Worm (Caenorhabditis elegans) whole organism, midembryonic: ENCODE results near the gene wrn-1.

ENCODE experiments used
- T22C8.4 ChIP-seq: fragments of 200-800 bp; sonication (Bioruptor generic); IDR thresholded peaks from 2 replicates; pipeline ENCODE4 v1.3.6; 2022; ENCODE audit warnings: missing genetic modification characterization, missing compliant biosample characterization
- cog-1 ChIP-seq: sonication (generic microtip); optimal IDR thresholded peaks from 2 replicates; lab custom pipeline; 2016; ENCODE audit warnings: missing genetic modification characterization, missing compliant biosample characterization
- flt-1 ChIP-seq: fragments of 200-800 bp; sonication (Bioruptor generic); IDR thresholded peaks from 2 replicates; pipeline ENCODE4 v1.3.6; 2022; ENCODE audit warnings: missing genetic modification characterization, missing compliant biosample characterization
- klf-2 ChIP-seq: fragments of 200-800 bp; sonication (Bioruptor generic); conservative IDR thresholded peaks from 2 replicates; pipeline ENCODE4 v1.3.6; 2022; ENCODE audit warnings: missing genetic modification reagents, missing genetic modification characterization, missing compliant biosample characterization
- med-1 ChIP-seq: sonication (generic microtip); optimal IDR thresholded peaks from 2 replicates; lab custom pipeline; 2017; ENCODE audit warnings: missing genetic modification characterization, mild to moderate bottlenecking, missing compliant biosample characterization, antibody characterized with exemption, missing genetic modification reagents; ENCODE audit not compliant: insufficient read depth
- ref-1 ChIP-seq: fragments of 200-800 bp; sonication (Bioruptor generic); conservative IDR thresholded peaks from 2 replicates; pipeline ENCODE4 v1.3.6; 2022; ENCODE audit warnings: missing genetic modification reagents, missing genetic modification characterization, missing compliant biosample characterization
- tab-1 ChIP-seq: fragments of 200-800 bp; sonication (Bioruptor generic); IDR thresholded peaks from 2 replicates; pipeline ENCODE4 v1.3.6; 2022; ENCODE audit warnings: missing genetic modification characterization, missing compliant biosample characterization
- ztf-23 ChIP-seq: fragments of 200-800 bp; sonication (Bioruptor generic); IDR thresholded peaks from 2 replicates; pipeline ENCODE4 v1.3.6; 2022; ENCODE audit warnings: missing genetic modification reagents, missing genetic modification characterization, missing compliant biosample characterization
- ztf-29 ChIP-seq: fragments of 200-800 bp; sonication (Bioruptor generic); IDR thresholded peaks from 2 replicates; pipeline ENCODE4 v1.3.6; 2022; ENCODE audit warnings: missing genetic modification reagents, missing genetic modification characterization, missing compliant biosample characterization

The wrn-1 gene

ce11 chrII:6562203-6562867 lies 7.6 kb downstream of the wrn-1 start:
- TF ChIP-seq ztf-23 (GFP tag; lab: Robert Waterston, UW), result 0 out of 2 replicates have a peak, but pooled peaks have one; percentile 50
- TF ChIP-seq ref-1 (GFP tag; lab: Robert Waterston, UW), result no peak

DNA sequence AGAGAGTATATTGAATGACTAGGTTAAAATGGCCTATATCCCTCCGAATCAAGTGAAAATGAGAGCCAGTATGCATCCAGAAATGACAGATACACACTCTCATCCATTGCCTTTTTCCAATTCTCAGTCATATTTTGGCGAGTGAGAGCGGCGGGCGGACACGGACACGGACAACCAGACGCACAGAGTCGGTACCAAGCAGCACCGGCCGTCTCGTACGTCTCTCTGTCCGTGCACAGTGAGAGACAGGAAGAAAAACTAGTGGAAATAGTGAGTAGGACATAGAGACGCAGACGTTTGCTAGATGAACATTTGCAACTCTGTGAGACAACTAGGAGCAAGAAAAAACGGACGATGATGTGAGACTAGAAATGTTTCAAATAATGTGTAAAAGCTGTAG lies 8.5 kb downstream of the wrn-1 start:
- peak; percentile 13 for TF ChIP-seq cog-1 (tag; lab: Kevin White, UChicago)
- no peak for TF ChIP-seq klf-2 (GFP tag; lab: Robert Waterston, UW)
- no peak for TF ChIP-seq T22C8.4 (GFP tag; lab: Robert Waterston, UW)
- TF ChIP-seq ztf-23 (GFP tag; lab: Robert Waterston, UW), result no peak
- no peak for TF ChIP-seq ref-1 (GFP tag; lab: Robert Waterston, UW)
- no peak for TF ChIP-seq flt-1
- TF ChIP-seq tab-1 (GFP tag; lab: Robert Waterston, UW), result no peak

ce11 chrII:6565077-6565476 lies 10.3 kb downstream of the wrn-1 start, which contains the start of gene mpz-3:
mpz-3 (minus strand) TSS chrII:6565396.
- peak; percentile 67; the same call in 1 of the 2 replicates for TF ChIP-seq T22C8.4 (GFP tag; lab: Robert Waterston, UW)
- TF ChIP-seq ztf-23 (GFP tag; lab: Robert Waterston, UW), result peak; percentile 80; the same call in 1 of the 2 replicates
- peak; percentile 66 for TF ChIP-seq med-1
- peak; percentile 56; the same call in 1 of the 2 replicates for TF ChIP-seq ztf-29 (GFP tag; lab: Robert Waterston, UW)
- no peak for TF ChIP-seq cog-1 (tag; lab: Kevin White, UChicago)
- TF ChIP-seq tab-1 (GFP tag; lab: Robert Waterston, UW), result peak; percentile 82; the same call in 1 of the 2 replicates
- TF ChIP-seq klf-2 (GFP tag; lab: Robert Waterston, UW), result no peak; the same call in none of the 2 replicates
- TF ChIP-seq ref-1 (GFP tag; lab: Robert Waterston, UW), result peak; percentile 61
- TF ChIP-seq flt-1, result peak; percentile 86

- TF ChIP-seq T22C8.4 (GFP tag; lab: Robert Waterston, UW) (no peak), klf-2 (GFP tag; lab: Robert Waterston, UW) (no peak), ref-1 (GFP tag; lab: Robert Waterston, UW) (no peak)
Measured at ce11 chrII:6566628-6567180, 11.9 kb downstream of the wrn-1 start, which contains the start of the genes F18C5.5 and F18C5.9. F18C5.5 (minus strand) TSS chrII:6566728. F18C5.9 (plus strand) TSS chrII:6567130.

ce11 chrII:6568707-6569106 lies 13.9 kb downstream of the wrn-1 start, which contains the start of gene sra-27:
sra-27 (plus strand) TSS chrII:6569007.
- TF ChIP-seq T22C8.4 (GFP tag; lab: Robert Waterston, UW) (no peak), ztf-23 (GFP tag; lab: Robert Waterston, UW) (no peak), klf-2 (GFP tag; lab: Robert Waterston, UW) (no peak), cog-1 (tag; lab: Kevin White, UChicago) (no peak), ref-1 (GFP tag; lab: Robert Waterston, UW) (no peak), tab-1 (GFP tag; lab: Robert Waterston, UW) (no peak)

ce11 chrII:6573677-6574076 lies 18.9 kb downstream of the wrn-1 start, which contains the start of gene sra-28:
sra-28 (minus strand) TSS chrII:6573777.
- TF ChIP-seq med-1 (no peak), cog-1 (tag; lab: Kevin White, UChicago) (no peak), ztf-23 (GFP tag; lab: Robert Waterston, UW) (no peak), klf-2 (GFP tag; lab: Robert Waterston, UW) (no peak), ref-1 (GFP tag; lab: Robert Waterston, UW) (no peak), T22C8.4 (GFP tag; lab: Robert Waterston, UW) (no peak), ztf-29 (GFP tag; lab: Robert Waterston, UW) (no peak), tab-1 (GFP tag; lab: Robert Waterston, UW) (no peak), flt-1 (no peak)

DNA sequence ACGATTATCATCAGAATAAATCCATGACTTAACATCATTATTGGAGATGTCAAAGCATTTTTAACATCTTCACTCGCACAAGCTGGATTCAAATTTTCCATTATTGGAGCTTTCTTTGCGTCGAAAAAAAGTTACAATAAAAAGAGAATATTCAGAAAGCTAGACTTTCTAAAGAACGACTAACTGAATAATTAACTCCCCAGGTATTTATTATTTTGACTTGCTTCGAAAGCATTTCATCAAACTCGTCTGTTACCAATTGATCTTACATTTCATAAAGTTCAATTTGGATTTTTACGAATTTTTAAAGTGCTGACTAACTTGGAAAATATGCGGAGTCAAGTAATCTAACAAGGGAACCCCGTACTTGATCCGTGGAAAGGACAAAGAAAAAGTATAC lies 20.9 kb downstream of the wrn-1 start, which contains the start of gene sra-29:
Gene sra-29 (minus strand): TSS at position 101 of the 400 bp plus-strand sequence.
- no peak for TF ChIP-seq klf-2 (GFP tag; lab: Robert Waterston, UW)
- TF ChIP-seq T22C8.4 (GFP tag; lab: Robert Waterston, UW), result no peak
- TF ChIP-seq ztf-29 (GFP tag; lab: Robert Waterston, UW), result no peak
- TF ChIP-seq tab-1 (GFP tag; lab: Robert Waterston, UW), result no peak
- TF ChIP-seq ztf-23 (GFP tag; lab: Robert Waterston, UW), result no peak
- no peak for TF ChIP-seq cog-1 (tag; lab: Kevin White, UChicago)
- no peak for TF ChIP-seq med-1
- no peak for TF ChIP-seq flt-1
- no peak for TF ChIP-seq ref-1 (GFP tag; lab: Robert Waterston, UW)

- TF ChIP-seq med-1, result no peak
- TF ChIP-seq flt-1, result no peak
- no peak for TF ChIP-seq ztf-23 (GFP tag; lab: Robert Waterston, UW)
- no peak for TF ChIP-seq cog-1 (tag; lab: Kevin White, UChicago)
- no peak for TF ChIP-seq tab-1 (GFP tag; lab: Robert Waterston, UW)
- TF ChIP-seq T22C8.4 (GFP tag; lab: Robert Waterston, UW), result no peak
- no peak for TF ChIP-seq ref-1 (GFP tag; lab: Robert Waterston, UW)
- TF ChIP-seq ztf-29 (GFP tag; lab: Robert Waterston, UW), result no peak
- TF ChIP-seq klf-2 (GFP tag; lab: Robert Waterston, UW), result no peak
Measured at ce11 chrII:6578378-6578777, 23.6 kb downstream of the wrn-1 start, which contains the start of gene sra-31. sra-31 (minus strand) TSS chrII:6578478.

DNA sequence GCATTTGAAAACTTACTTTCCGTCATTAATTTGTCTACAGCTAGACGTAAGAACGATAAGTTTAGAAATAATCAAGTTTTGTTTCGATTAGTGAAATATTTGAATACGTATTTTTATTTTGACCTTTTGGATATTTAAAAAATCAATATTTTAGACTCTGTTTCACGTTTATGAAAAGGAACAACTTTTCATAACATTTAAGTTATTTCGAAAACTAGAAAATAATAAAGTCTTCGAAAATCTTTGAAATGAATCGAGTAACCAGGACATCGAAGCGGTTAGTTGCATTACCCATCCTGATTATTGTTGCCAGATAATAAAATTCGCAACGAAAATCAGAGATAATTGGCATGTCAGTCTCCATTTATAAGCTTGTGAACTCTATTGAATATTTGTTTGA lies 26.5 kb downstream of the wrn-1 start, which contains the start of gene C56C10.6:
Gene C56C10.6 (minus strand): TSS at position 101 of the 400 bp plus-strand sequence.
- TF ChIP-seq cog-1 (tag; lab: Kevin White, UChicago) (no peak), ref-1 (GFP tag; lab: Robert Waterston, UW) (no peak), med-1 (no peak), flt-1 (no peak), ztf-29 (GFP tag; lab: Robert Waterston, UW) (no peak), ztf-23 (GFP tag; lab: Robert Waterston, UW) (no peak), tab-1 (GFP tag; lab: Robert Waterston, UW) (no peak), klf-2 (GFP tag; lab: Robert Waterston, UW) (no peak), T22C8.4 (GFP tag; lab: Robert Waterston, UW) (no peak)
